Worm (Caenorhabditis elegans) whole organism, L1 larva: Measurements from ENCODE around the gene cpg-4.
"Not testable (repeated sequence)": the region's sequence is repeated elsewhere in the genome, so short reads cannot be mapped to it uniquely, and the experiment has no call there.

Source experiments
- C34B4.2 ChIP-seq: sonication (generic microtip); optimal IDR thresholded peaks from 2 replicates; lab custom pipeline; 2017; ENCODE audit warnings: mild to moderate bottlenecking, missing genetic modification characterization, missing compliant biosample characterization
- ama-1 ChIP-seq: fragments of 150-350 bp; optimal IDR thresholded peaks from 2 replicates; lab custom pipeline; 2014
- blmp-1 ChIP-seq: fragments of 150-350 bp; optimal IDR thresholded peaks from 2 replicates; lab custom pipeline; 2014; ENCODE audit warnings: missing biosample characterization, missing genetic modification characterization
- ceh-63 ChIP-seq: fragments of 200-800 bp; sonication (Bioruptor generic); optimal IDR thresholded peaks from 2 replicates; lab custom pipeline; 2018; ENCODE audit warnings: mild to moderate bottlenecking, missing genetic modification characterization, missing compliant biosample characterization
- ceh-8 ChIP-seq: fragments of 200-800 bp; sonication (Bioruptor generic); optimal IDR thresholded peaks from 2 replicates; lab custom pipeline; 2018; ENCODE audit warnings: mild to moderate bottlenecking, missing genetic modification characterization, moderate library complexity, missing compliant biosample characterization
- ceh-90 ChIP-seq: sonication (generic microtip); optimal IDR thresholded peaks from 2 replicates; lab custom pipeline; 2016; ENCODE audit warnings: missing genetic modification characterization, missing compliant biosample characterization
- dsc-1 ChIP-seq: sonication (generic microtip); optimal IDR thresholded peaks from 2 replicates; lab custom pipeline; 2016; ENCODE audit warnings: mild to moderate bottlenecking, missing genetic modification characterization, missing compliant biosample characterization
- egl-27 ChIP-seq, 2 experiments: fragments of 150-350 bp in 1 of 2; sonication (generic microtip); optimal IDR thresholded peaks; 3 replicates each; lab custom pipeline; 2017 to 2018; ENCODE audit warnings: missing biosample characterization in 2 of 2, missing genetic modification characterization in 2 of 2, missing genetic modification reagents in 2 of 2
- elt-2 ChIP-seq: sonication (generic microtip); optimal IDR thresholded peaks from 2 replicates; lab custom pipeline; 2016; ENCODE audit warnings: missing genetic modification characterization, mild to moderate bottlenecking, inconsistent platforms, missing compliant biosample characterization, missing genetic modification reagents
- elt-3 ChIP-seq, 6 experiments: fragments of 150-350 bp in 1 of 6; sonication (generic microtip); optimal IDR thresholded peaks; 2 replicates each; lab custom pipeline; 2017 to 2018; ENCODE audit warnings: missing biosample characterization in 6 of 6, missing genetic modification characterization in 6 of 6, inconsistent platforms in 1 of 6
- fkh-8 ChIP-seq: sonication (generic microtip); optimal IDR thresholded peaks from 2 replicates; lab custom pipeline; 2016; ENCODE audit warnings: mild to moderate bottlenecking, missing genetic modification characterization, missing compliant biosample characterization
- grh-1 ChIP-seq: fragments of 200-800 bp; sonication (Bioruptor generic); IDR thresholded peaks from 2 replicates; pipeline ENCODE4 v1.3.6; 2022; ENCODE audit warnings: missing genetic modification reagents, missing genetic modification characterization, missing compliant biosample characterization
- hpl-2 ChIP-seq: fragments of 150-350 bp; optimal IDR thresholded peaks from 2 replicates; lab custom pipeline; 2014; ENCODE audit warnings: missing biosample characterization, missing genetic modification reagents, missing genetic modification characterization
- jun-1 ChIP-seq: fragments of 150-350 bp; optimal IDR thresholded peaks from 2 replicates; lab custom pipeline; 2014; ENCODE audit warnings: missing biosample characterization, missing genetic modification reagents, missing genetic modification characterization
- lin-15B ChIP-seq: fragments of 150-350 bp; sonication (generic microtip); optimal IDR thresholded peaks from 3 replicates; lab custom pipeline; 2014; ENCODE audit warnings: missing biosample characterization, missing genetic modification characterization
- lin-35 ChIP-seq, 2 experiments: fragments of 150-350 bp; optimal IDR thresholded peaks; 2 replicates each; lab custom pipeline; 2014; ENCODE audit warnings: missing biosample characterization in 2 of 2, missing genetic modification characterization in 2 of 2, missing genetic modification reagents in 2 of 2
- lin-39 ChIP-seq: fragments of 150-350 bp; optimal IDR thresholded peaks from 2 replicates; lab custom pipeline; 2014; ENCODE audit warnings: missing biosample characterization, missing genetic modification reagents, missing genetic modification characterization
- lsy-2 ChIP-seq, 2 experiments: fragments of 150-350 bp; optimal IDR thresholded peaks; 2 replicates each; lab custom pipeline; 2014; ENCODE audit warnings: missing biosample characterization in 2 of 2, missing genetic modification characterization in 2 of 2
- mef-2 ChIP-seq: fragments of 150-350 bp; optimal IDR thresholded peaks from 2 replicates; lab custom pipeline; 2014; ENCODE audit warnings: missing biosample characterization, missing genetic modification characterization
- nhr-12 ChIP-seq: sonication (generic microtip); optimal IDR thresholded peaks from 2 replicates; lab custom pipeline; 2017; ENCODE audit warnings: missing biosample characterization, missing genetic modification characterization
- nhr-20 ChIP-seq: sonication (generic microtip); optimal IDR thresholded peaks from 2 replicates; lab custom pipeline; 2016; ENCODE audit warnings: mild to moderate bottlenecking, missing genetic modification characterization, missing compliant biosample characterization
- nhr-47 ChIP-seq: sonication (generic microtip); optimal IDR thresholded peaks from 2 replicates; lab custom pipeline; 2016; ENCODE audit warnings: mild to moderate bottlenecking, missing genetic modification characterization, moderate library complexity, missing compliant biosample characterization
- nhr-71 ChIP-seq: sonication (generic microtip); optimal IDR thresholded peaks from 2 replicates; lab custom pipeline; 2016; ENCODE audit warnings: mild to moderate bottlenecking, missing genetic modification characterization, moderate library complexity, missing compliant biosample characterization
- nhr-77 ChIP-seq: fragments of 150-350 bp; optimal IDR thresholded peaks from 2 replicates; lab custom pipeline; 2014; ENCODE audit warnings: missing biosample characterization, missing genetic modification characterization
- nhr-84 ChIP-seq: sonication (generic microtip); optimal IDR thresholded peaks from 2 replicates; lab custom pipeline; 2017; ENCODE audit warnings: missing biosample characterization, missing genetic modification characterization
- pax-3 ChIP-seq: fragments of 200-800 bp; sonication (Bioruptor generic); optimal IDR thresholded peaks from 2 replicates; lab custom pipeline; 2018; ENCODE audit warnings: mild to moderate bottlenecking, missing genetic modification characterization, moderate library complexity, missing compliant biosample characterization
- pqm-1 ChIP-seq: sonication (generic microtip); optimal IDR thresholded peaks from 3 replicates; lab custom pipeline; 2017; ENCODE audit warnings: missing biosample characterization, missing genetic modification characterization
- rnt-1 ChIP-seq: sonication (generic microtip); optimal IDR thresholded peaks from 2 replicates; lab custom pipeline; 2016; ENCODE audit warnings: mild to moderate bottlenecking, missing genetic modification characterization, moderate library complexity, missing compliant biosample characterization
- snpc-4 ChIP-seq: fragments of 150-350 bp; optimal IDR thresholded peaks from 2 replicates; lab custom pipeline; 2014; ENCODE audit warnings: missing biosample characterization, missing genetic modification characterization
- snu-23 ChIP-seq: sonication (generic microtip); optimal IDR thresholded peaks from 2 replicates; lab custom pipeline; 2016; ENCODE audit warnings: missing genetic modification characterization, missing compliant biosample characterization
- sox-4 ChIP-seq: sonication (generic microtip); optimal IDR thresholded peaks from 2 replicates; lab custom pipeline; 2016; ENCODE audit warnings: missing genetic modification characterization, missing compliant biosample characterization
- sptf-1 ChIP-seq: fragments of 150-350 bp; optimal IDR thresholded peaks from 2 replicates; lab custom pipeline; 2014; ENCODE audit warnings: missing biosample characterization, missing genetic modification characterization
- sup-37 ChIP-seq: fragments of 200-800 bp; sonication (Bioruptor generic); optimal IDR thresholded peaks from 2 replicates; lab custom pipeline; 2018; ENCODE audit warnings: mild to moderate bottlenecking, missing genetic modification characterization, missing compliant biosample characterization
- unc-130 ChIP-seq: fragments of 150-350 bp; optimal IDR thresholded peaks from 2 replicates; lab custom pipeline; 2017; ENCODE audit warnings: missing biosample characterization, missing genetic modification characterization, inconsistent platforms
- unc-98 ChIP-seq: fragments of 200-800 bp; sonication (Bioruptor generic); IDR thresholded peaks from 2 replicates; pipeline ENCODE4 v1.3.6; 2022; ENCODE audit warnings: missing genetic modification characterization, missing compliant biosample characterization
- zag-1 ChIP-seq: fragments of 150-350 bp; optimal IDR thresholded peaks from 2 replicates; lab custom pipeline; 2014; ENCODE audit warnings: missing biosample characterization, missing genetic modification characterization
- zip-4 ChIP-seq: fragments of 200-800 bp; sonication (Bioruptor generic); optimal IDR thresholded peaks from 2 replicates; lab custom pipeline; 2018; ENCODE audit warnings: mild to moderate bottlenecking, missing genetic modification characterization, moderate library complexity, missing compliant biosample characterization
- ztf-11 ChIP-seq, 2 experiments: sonication (generic microtip); optimal IDR thresholded peaks; 2 replicates each; lab custom pipeline; 2016 to 2017; ENCODE audit warnings: missing genetic modification characterization in 2 of 2, missing biosample characterization in 1 of 2, missing compliant biosample characterization in 1 of 2

The cpg-4 gene

ce11 chrV:6033512-6033911, 37.3 kb downstream of the cpg-4 start (continued):
- TF ChIP-seq ceh-63 (GFP tag; lab: Kevin White, UChicago) (no peak), egl-27 (tag; optimal IDR thresholded peaks at IDR 0.05; lab: Kevin White, UChicago) (no peak), nhr-20 (tag; lab: Kevin White, UChicago) (no peak), hpl-2 (GFP tag; lab: Kevin White, UChicago) (no peak), ceh-90 (tag; lab: Kevin White, UChicago) (no peak), nhr-71 (tag; lab: Kevin White, UChicago) (peak; percentile 40), jun-1 (no peak)

- TF ChIP-seq ama-1 (lab: Kevin White, UChicago) (no peak), snpc-4 (tag; lab: Kevin White, UChicago) (no peak), sptf-1 (tag; lab: Kevin White, UChicago) (no peak), lsy-2 (tag; optimal IDR thresholded peaks at IDR 0.05; lab: Kevin White, UChicago) (no peak)
These were observed 38.5 kb downstream of the cpg-4 start, which contains the start of gene dhs-17 for ce11 chrV:6034714-6035113. dhs-17 (minus strand) TSS chrV:6034814.

- TF ChIP-seq pqm-1, result no peak
- TF ChIP-seq jun-1, result no peak
- TF ChIP-seq mef-2 (tag; lab: Kevin White, UChicago), result no peak
- TF ChIP-seq nhr-12 (tag; lab: Kevin White, UChicago), result no peak
- TF ChIP-seq blmp-1 (tag; lab: Kevin White, UChicago), result no peak
- TF ChIP-seq nhr-77 (tag; lab: Kevin White, UChicago), result no peak
These were observed 40.3 kb downstream of the cpg-4 start for ce11 chrV:6036547-6036946.

DNA sequence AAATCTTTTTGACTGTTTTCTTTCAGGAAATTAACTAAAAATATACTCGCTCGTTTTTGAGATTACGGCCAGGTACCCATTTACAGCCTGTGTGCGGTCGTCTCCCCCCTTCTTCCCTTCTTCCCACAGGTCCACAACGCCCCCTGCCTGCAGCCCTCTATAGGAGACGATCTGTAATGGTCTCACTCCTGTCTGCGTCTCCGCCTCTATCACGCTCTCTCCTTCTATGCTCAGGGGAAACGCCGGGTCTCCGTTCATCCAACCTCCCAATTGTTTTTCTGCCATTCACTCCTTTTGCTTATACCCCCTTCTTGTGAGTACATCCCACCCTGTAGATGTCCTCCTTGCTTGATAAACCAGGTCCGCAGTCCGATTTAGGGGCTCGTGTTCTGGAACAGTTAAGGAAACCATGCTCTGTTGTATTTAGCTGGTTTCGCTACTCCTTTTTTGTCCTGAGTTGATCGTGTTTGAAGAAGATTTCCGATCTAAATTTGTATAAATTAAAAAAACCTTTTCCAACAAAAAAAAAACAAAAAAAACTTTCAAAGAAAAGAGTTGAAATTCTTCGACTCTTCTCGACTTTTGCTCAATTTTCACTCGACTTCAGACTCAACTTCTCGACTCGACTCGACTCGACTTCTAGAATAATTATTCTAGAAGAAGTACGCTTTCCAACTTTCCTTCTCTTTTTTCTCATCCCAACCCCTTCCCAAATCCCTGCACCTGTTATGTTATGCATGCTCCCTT, 42.4 kb downstream of the cpg-4 start, which contains the start of gene F29G9.1:
Gene F29G9.1 (plus strand): TSS at position 697 of the 747 bp plus-strand sequence.
- TF ChIP-seq grh-1 (GFP tag; lab: Robert Waterston, UW); ceh-8 (GFP tag; lab: Kevin White, UChicago); nhr-84: not testable (repeated sequence)

DNA sequence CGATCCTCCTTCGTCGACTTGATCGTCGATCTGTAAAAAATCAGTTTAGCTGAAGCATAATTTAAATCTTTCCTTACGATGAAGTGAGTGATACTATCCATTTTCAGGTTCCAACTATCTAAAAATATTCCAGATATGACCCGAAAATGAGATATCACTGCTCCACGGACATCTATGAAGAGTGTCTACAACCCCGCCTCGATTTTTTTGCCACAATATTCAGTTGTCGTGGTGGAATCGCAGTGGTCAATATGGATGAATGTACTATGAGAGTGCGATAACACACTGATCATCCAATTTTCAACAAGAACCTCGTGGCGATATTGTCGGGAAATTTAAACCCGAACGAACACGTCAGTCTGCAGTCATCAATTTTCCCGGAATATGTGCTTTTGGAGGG, 45.2 kb downstream of the cpg-4 start, which contains the start of gene R01B10.2:
Gene R01B10.2 (minus strand): TSS at position 101 of the 400 bp plus-strand sequence.
- TF ChIP-seq mef-2 (tag; lab: Kevin White, UChicago) (no peak), zag-1 (no peak)

DNA sequence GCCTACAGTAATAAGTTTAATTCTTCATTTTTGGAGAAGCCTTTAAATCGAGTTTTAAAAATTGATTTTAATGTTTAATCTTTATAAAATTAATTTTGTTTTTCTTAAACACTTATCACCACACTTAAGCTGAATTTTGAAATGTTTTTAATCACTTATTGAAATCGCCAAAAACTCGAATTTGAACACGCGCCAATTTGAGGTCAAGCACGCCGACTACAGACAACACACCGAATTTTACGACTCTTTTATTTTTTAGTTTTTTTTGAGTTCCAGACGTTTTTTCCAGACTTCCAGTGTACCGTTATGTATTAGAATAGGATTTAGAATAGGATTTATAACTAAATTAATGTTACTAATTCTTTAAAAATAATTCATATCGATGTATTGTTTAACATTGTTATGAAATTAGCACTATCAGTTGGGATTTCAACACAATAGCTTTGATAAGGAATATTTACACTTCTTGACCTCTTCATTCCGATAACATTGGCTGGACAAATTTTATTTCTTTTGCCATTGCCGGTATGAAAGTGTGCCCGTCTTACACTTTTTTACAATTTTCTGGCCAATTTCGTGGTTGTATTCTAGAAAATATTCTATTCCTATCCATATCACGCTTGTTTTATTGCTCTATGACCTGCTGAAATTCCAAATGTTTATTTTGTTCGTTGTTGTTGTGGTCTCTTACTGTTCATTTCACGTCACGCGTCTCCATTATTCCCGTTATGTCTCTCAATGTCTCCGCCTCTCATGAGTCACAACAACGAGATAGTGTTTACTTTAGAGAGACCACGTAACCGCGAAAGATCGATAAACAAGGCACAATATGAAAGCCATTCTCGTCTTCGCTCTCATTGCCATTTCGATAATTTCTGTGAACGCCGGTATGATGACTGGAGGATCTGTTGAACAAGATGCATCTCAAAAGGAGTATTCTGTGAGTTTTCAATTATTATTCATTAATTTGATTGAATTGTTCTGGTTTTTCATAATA, 47.4 kb downstream of the cpg-4 start, which contains the start of gene cpi-2:
Gene cpi-2 (plus strand): TSS at position 788 of the 997 bp plus-strand sequence.
- TF ChIP-seq C34B4.2 (tag; lab: Kevin White, UChicago) (no peak), nhr-47 (tag; lab: Kevin White, UChicago) (peak; percentile 20), pax-3 (tag; lab: Kevin White, UChicago) (no peak), ztf-11 (tag; optimal IDR thresholded peaks at IDR 0.05; lab: Kevin White, UChicago) (no peak), elt-3 (tag; optimal IDR thresholded peaks at IDR 0.05; lab: Kevin White, UChicago) (no peak), lin-39 (tag; lab: Kevin White, UChicago) (no peak), fkh-8 (tag; lab: Kevin White, UChicago) (peak; percentile 5), zip-4 (GFP tag; lab: Kevin White, UChicago) (no peak), zag-1 (no peak), unc-130 (tag; lab: Kevin White, UChicago) (no peak), ceh-90 (tag; lab: Kevin White, UChicago) (no peak), sox-4 (tag; lab: Kevin White, UChicago) (no peak), snpc-4 (tag; lab: Kevin White, UChicago) (no peak), elt-2 (tag; lab: Kevin White, UChicago) (peak; percentile 38), snu-23 (GFP tag; lab: Kevin White, UChicago) (peak; percentile 53), unc-98 (GFP tag; lab: Robert Waterston, UW) (no peak), mef-2 (tag; lab: Kevin White, UChicago) (no peak), jun-1 (peak; percentile 63), sup-37 (GFP tag; lab: Kevin White, UChicago) (no peak), sptf-1 (tag; lab: Kevin White, UChicago) (no peak), lin-35 (GFP tag; optimal IDR thresholded peaks at IDR 0.05; lab: Kevin White, UChicago) (peak; percentile 90 to 94), rnt-1 (peak; percentile 58), dsc-1 (tag; lab: Kevin White, UChicago) (no peak), lin-15B (peak; percentile 8)
